Fruit fly (Drosophila melanogaster): Measurements from ENCODE around the gene CG43445.

Gene CG43445

dm6 chr3R:17919108-17919882 is 8.1 kb downstream of the CG43445 start, which contains the start of gene cpo (continued):
- peak; percentile 48; the same call in 2 of the 4 replicates for TF ChIP-seq Gug (GFP tag; IDR thresholded peaks at IDR 0.05)
- TF ChIP-seq ab (GFP tag; optimal IDR thresholded peaks at IDR 0.05), result no peak
- no peak for TF ChIP-seq Doc3 (GFP tag; IDR thresholded peaks at IDR 0.05; ENCODE audit: partially characterized antibody)
- TF ChIP-seq pan (optimal IDR thresholded peaks at IDR 0.05), result no peak
- peak in 1 of 2 experiments; percentile 93 for TF ChIP-seq pan (GFP tag; optimal IDR thresholded peaks at IDR 0.05 in 1 of 2, IDR thresholded peaks at IDR 0.05 in 1 of 2)
- TF ChIP-seq Fer1 (GFP tag; optimal IDR thresholded peaks at IDR 0.05), result peak; percentile 95
- TF ChIP-seq Drgx (GFP tag; IDR thresholded peaks at IDR 0.05), result peak; percentile 18; the same call in 1 of the 2 replicates
- TF ChIP-seq CG9797 (GFP tag; optimal IDR thresholded peaks at IDR 0.05), result peak; percentile 43
- peak; percentile 32 for TF ChIP-seq exex (tag; optimal IDR thresholded peaks at IDR 0.05)
- peak; percentile 91 for TF ChIP-seq ken (GFP tag; IDR thresholded peaks at IDR 0.05)
- peak; percentile 81 for TF ChIP-seq CG13624 (GFP tag; optimal IDR thresholded peaks at IDR 0.05)
- peak; percentile 78 for TF ChIP-seq Bdp1 (GFP tag; optimal IDR thresholded peaks at IDR 0.05)
- TF ChIP-seq fu2 (GFP tag; optimal IDR thresholded peaks at IDR 0.05), result peak; percentile 70
- TF ChIP-seq MESR4 (GFP tag; optimal IDR thresholded peaks at IDR 0.05), result peak; percentile 37
- no peak for TF ChIP-seq hth (optimal IDR thresholded peaks at IDR 0.05)
- TF ChIP-seq Atf3 (GFP tag; optimal IDR thresholded peaks at IDR 0.05), result peak; percentile 82
- TF ChIP-seq CG8478 (optimal IDR thresholded peaks at IDR 0.05), result no peak
- no peak for TF ChIP-seq tna (GFP tag; IDR thresholded peaks at IDR 0.05; ENCODE audit: partially characterized antibody)
- TF ChIP-seq psq (GFP tag; optimal IDR thresholded peaks at IDR 0.05), result peak; percentile 81
- peak; percentile 96 for TF ChIP-seq Hmr (GFP tag; optimal IDR thresholded peaks at IDR 0.05)
- TF ChIP-seq CG11504 (tag; optimal IDR thresholded peaks at IDR 0.05), result peak; percentile 76
- peak; percentile 38 for TF ChIP-seq crc (GFP tag; optimal IDR thresholded peaks at IDR 0.05)
- TF ChIP-seq Bgb (GFP tag; IDR thresholded peaks at IDR 0.05; ENCODE audit: partially characterized antibody), result no peak
- no peak for TF ChIP-seq lov (optimal IDR thresholded peaks at IDR 0.05)
- TF ChIP-seq lov (GFP tag; IDR thresholded peaks at IDR 0.05), result peak; percentile 98
- peak; percentile 42 for TF ChIP-seq CG3995 (GFP tag; optimal IDR thresholded peaks at IDR 0.05)
- no peak for TF ChIP-seq Hr78 (GFP tag; optimal IDR thresholded peaks at IDR 0.05)
- peak; percentile 92 for TF ChIP-seq Optix (GFP tag; IDR thresholded peaks at IDR 0.05)
- peak; percentile 88 for TF ChIP-seq CG12659 (GFP tag; optimal IDR thresholded peaks at IDR 0.05)
- peak; percentile 91 for TF ChIP-seq CG4328 (GFP tag; optimal IDR thresholded peaks at IDR 0.05)
- TF ChIP-seq Lhr (GFP tag; optimal IDR thresholded peaks at IDR 0.05), result peak; percentile 87
- no peak for TF ChIP-seq Dll (GFP tag; IDR thresholded peaks at IDR 0.05; ENCODE audit: partially characterized antibody)
- TF ChIP-seq CG6854 (GFP tag; optimal IDR thresholded peaks at IDR 0.05), result peak; percentile 88
- peak; percentile 9 for TF ChIP-seq gro (GFP tag; optimal IDR thresholded peaks at IDR 0.05)
- peak; percentile 87 for TF ChIP-seq H2.0 (GFP tag; IDR thresholded peaks at IDR 0.05)
- peak; percentile 85 for TF ChIP-seq CG18011 (GFP tag; optimal IDR thresholded peaks at IDR 0.05)
- TF ChIP-seq caup (GFP tag; optimal IDR thresholded peaks at IDR 0.05; ENCODE audit: severe bottlenecking), result peak; percentile 98
- TF ChIP-seq sisA (GFP tag; IDR thresholded peaks at IDR 0.05), result peak; percentile 41; the same call in 1 of the 2 replicates
- TF ChIP-seq CG15073 (GFP tag; optimal IDR thresholded peaks at IDR 0.05), result no peak
- peak; percentile 30; the same call in 1 of the 2 replicates for TF ChIP-seq CG13287 (GFP tag; IDR thresholded peaks at IDR 0.05; ENCODE audit: partially characterized antibody)
- peak; percentile 66 for TF ChIP-seq en (GFP tag; optimal IDR thresholded peaks at IDR 0.05)
- TF ChIP-seq CG16863 (GFP tag; optimal IDR thresholded peaks at IDR 0.05), result peak; percentile 76
- TF ChIP-seq Abd-B (GFP tag; optimal IDR thresholded peaks at IDR 0.05), result peak; percentile 95
- TF ChIP-seq CG4730 (GFP tag; IDR thresholded peaks at IDR 0.05), result peak; percentile 65
- TF ChIP-seq CG3065 (GFP tag; optimal IDR thresholded peaks at IDR 0.05), result peak; percentile 88
- peak; percentile 67 for TF ChIP-seq Lim3 (GFP tag; IDR thresholded peaks at IDR 0.05)
- TF ChIP-seq eyg (GFP tag; optimal IDR thresholded peaks at IDR 0.05), result peak; percentile 85
- peak; percentile 48; the same call in 1 of the 2 replicates for TF ChIP-seq MBD-R2 (GFP tag; IDR thresholded peaks at IDR 0.05)
- peak; percentile 71 for TF ChIP-seq Sox102F (GFP tag; optimal IDR thresholded peaks at IDR 0.05)

Data from whole organism, embryonic.